Worm (Caenorhabditis elegans) whole organism, L4 larva: Measurements from ENCODE around the gene inx-2.
A peak's percentile ranks its signal among the peaks of the same experiment; 100 is the strongest.

Experiments used
- D1046.2 ChIP-seq: fragments of 200-800 bp; sonication (Bioruptor generic); IDR thresholded peaks from 2 replicates; pipeline ENCODE4 v1.3.6; 2022; ENCODE audit warnings: missing genetic modification characterization, missing compliant biosample characterization
- F10B5.3 ChIP-seq: sonication (generic microtip); optimal IDR thresholded peaks from 2 replicates; lab custom pipeline; 2016; ENCODE audit warnings: mild to moderate bottlenecking, missing genetic modification characterization, missing compliant biosample characterization
- F26F4.8 ChIP-seq: fragments of 200-800 bp; sonication (Bioruptor generic); conservative IDR thresholded peaks from 2 replicates; pipeline ENCODE4 v1.3.6; 2022; ENCODE audit warnings: missing genetic modification characterization, missing compliant biosample characterization
- F37D6.2 ChIP-seq: sonication (generic microtip); optimal IDR thresholded peaks from 2 replicates; lab custom pipeline; 2016; ENCODE audit warnings: mild to moderate bottlenecking, missing genetic modification characterization, missing compliant biosample characterization
- F49E8.2 ChIP-seq: sonication (generic microtip); optimal IDR thresholded peaks from 2 replicates; lab custom pipeline; 2016; ENCODE audit warnings: missing compliant biosample characterization, mild to moderate bottlenecking, missing genetic modification characterization, borderline replicate concordance
- T20F7.1 ChIP-seq: fragments of 200-800 bp; sonication (Bioruptor generic); optimal IDR thresholded peaks from 2 replicates; lab custom pipeline; 2018; ENCODE audit warnings: mild to moderate bottlenecking, missing genetic modification characterization, missing compliant biosample characterization
- T26A8.4 ChIP-seq: fragments of 200-800 bp; sonication (Bioruptor generic); IDR thresholded peaks from 2 replicates; pipeline ENCODE4 v1.3.6; 2022; ENCODE audit warnings: missing genetic modification characterization, missing compliant biosample characterization
- Y5F2A.4 ChIP-seq: fragments of 200-800 bp; sonication (Bioruptor generic); optimal IDR thresholded peaks from 2 replicates; lab custom pipeline; 2018; ENCODE audit warnings: mild to moderate bottlenecking, missing genetic modification characterization, missing compliant biosample characterization
- aha-1 ChIP-seq: fragments of 150-350 bp; peaks from one replicate; lab custom pipeline; 2014; ENCODE audit warnings: missing biosample characterization, missing genetic modification characterization
- arid-1 ChIP-seq: fragments of 200-800 bp; sonication (Bioruptor generic); conservative IDR thresholded peaks from 2 replicates; pipeline ENCODE4 v1.3.6; 2022; ENCODE audit warnings: missing genetic modification reagents, missing genetic modification characterization, missing compliant biosample characterization
- ceh-20 ChIP-seq: fragments of 200-800 bp; sonication (Bioruptor generic); IDR thresholded peaks from 2 replicates; pipeline ENCODE4 v1.3.6; 2022; ENCODE audit warnings: missing genetic modification reagents, missing genetic modification characterization, missing compliant biosample characterization
- ceh-82 ChIP-seq: sonication (generic microtip); optimal IDR thresholded peaks from 2 replicates; lab custom pipeline; 2017; ENCODE audit warnings: missing biosample characterization, missing genetic modification characterization
- ces-1 ChIP-seq: fragments of 150-350 bp; sonication (generic microtip); optimal IDR thresholded peaks from 4 replicates; lab custom pipeline; 2014; ENCODE audit warnings: missing biosample characterization, missing genetic modification reagents, missing genetic modification characterization
- cey-2 ChIP-seq: sonication (generic microtip); optimal IDR thresholded peaks from 3 replicates; lab custom pipeline; 2017; ENCODE audit warnings: missing genetic modification characterization, mild to moderate bottlenecking, missing compliant biosample characterization, antibody characterized with exemption, borderline replicate concordance; ENCODE audit not compliant: insufficient read depth
- ctbp-1 ChIP-seq: fragments of 200-800 bp; sonication (Bioruptor generic); IDR thresholded peaks from 2 replicates; pipeline ENCODE4 v1.3.6; 2022; ENCODE audit warnings: missing genetic modification reagents, missing genetic modification characterization, missing compliant biosample characterization
- daf-16 ChIP-seq, 3 experiments: sonication (generic microtip); optimal IDR thresholded peaks; 2 replicates each; lab custom pipeline; 2016 to 2017; ENCODE audit warnings: missing genetic modification characterization in 3 of 3, missing genetic modification reagents in 3 of 3, mild to moderate bottlenecking in 2 of 3, missing compliant biosample characterization in 2 of 3, missing biosample characterization in 1 of 3, moderate library complexity in 1 of 3
- daf-19 ChIP-seq: fragments of 200-800 bp; sonication (Bioruptor generic); conservative IDR thresholded peaks from 2 replicates; pipeline ENCODE4 v1.3.6; 2022; ENCODE audit warnings: missing genetic modification characterization, missing compliant biosample characterization
- dmd-6 ChIP-seq: fragments of 200-800 bp; sonication (Bioruptor generic); IDR thresholded peaks from 2 replicates; pipeline ENCODE4 v1.3.6; 2022; ENCODE audit warnings: missing genetic modification reagents, missing genetic modification characterization, missing compliant biosample characterization
- dmd-8 ChIP-seq: fragments of 200-800 bp; sonication (Bioruptor generic); IDR thresholded peaks from 2 replicates; pipeline ENCODE4 v1.3.6; 2022; ENCODE audit warnings: missing genetic modification characterization, missing compliant biosample characterization
- dmd-9 ChIP-seq: fragments of 200-800 bp; sonication (Bioruptor generic); IDR thresholded peaks from 2 replicates; pipeline ENCODE4 v1.3.6; 2022; ENCODE audit warnings: missing genetic modification reagents, missing genetic modification characterization, missing compliant biosample characterization
- egl-27 ChIP-seq: sonication (generic microtip); optimal IDR thresholded peaks from 3 replicates; lab custom pipeline; 2017; ENCODE audit warnings: missing biosample characterization, missing genetic modification reagents, missing genetic modification characterization
- hmg-1.1 ChIP-seq: fragments of 200-800 bp; sonication (Bioruptor generic); IDR thresholded peaks from 2 replicates; pipeline ENCODE4 v1.3.6; 2022; ENCODE audit warnings: missing genetic modification reagents, missing genetic modification characterization, missing compliant biosample characterization
- lim-7 ChIP-seq: fragments of 200-800 bp; sonication (Bioruptor generic); IDR thresholded peaks from 2 replicates; pipeline ENCODE4 v1.3.6; 2022; ENCODE audit warnings: missing genetic modification characterization, missing compliant biosample characterization
- lin-39 ChIP-seq: fragments of 150-350 bp; optimal IDR thresholded peaks from 2 replicates; lab custom pipeline; 2014; ENCODE audit warnings: missing biosample characterization, missing genetic modification reagents, missing genetic modification characterization
- lsy-2 ChIP-seq, 2 experiments: fragments of 150-350 bp in 1 of 2; sonication (generic microtip) in 1 of 2; optimal IDR thresholded peaks; 2 replicates each; lab custom pipeline; 2014 to 2017; ENCODE audit warnings: missing biosample characterization in 2 of 2, missing genetic modification characterization in 2 of 2
- madf-5 ChIP-seq, 2 experiments: fragments of 200-800 bp; sonication (Bioruptor generic); IDR thresholded peaks; 2 replicates each; pipeline ENCODE4 v1.3.6; 2022; ENCODE audit warnings: missing compliant biosample characterization in 2 of 2, missing genetic modification characterization in 2 of 2
- madf-9 ChIP-seq: fragments of 200-800 bp; sonication (Bioruptor generic); conservative IDR thresholded peaks from 2 replicates; pipeline ENCODE4 v1.3.6; 2022; ENCODE audit warnings: missing genetic modification reagents, missing genetic modification characterization, missing compliant biosample characterization
- mep-1 ChIP-seq: fragments of 150-350 bp; sonication (generic microtip); optimal IDR thresholded peaks from 3 replicates; lab custom pipeline; 2014; ENCODE audit warnings: missing biosample characterization, missing genetic modification characterization
- mes-2 ChIP-seq: sonication (generic microtip); optimal IDR thresholded peaks from 2 replicates; lab custom pipeline; 2016; ENCODE audit warnings: missing genotype, mild to moderate bottlenecking, missing genetic modification characterization, missing compliant biosample characterization; ENCODE audit not compliant: poor library complexity, severe bottlenecking
- nhr-102 ChIP-seq: sonication (generic microtip); optimal IDR thresholded peaks from 2 replicates; lab custom pipeline; 2016; ENCODE audit warnings: mild to moderate bottlenecking, missing genetic modification characterization, moderate library complexity, missing compliant biosample characterization
- nhr-11 ChIP-seq: fragments of 150-350 bp; optimal IDR thresholded peaks from 2 replicates; lab custom pipeline; 2014; ENCODE audit warnings: missing biosample characterization, missing genetic modification characterization
- nhr-111 ChIP-seq: fragments of 200-800 bp; sonication (Bioruptor generic); optimal IDR thresholded peaks from 2 replicates; lab custom pipeline; 2018; ENCODE audit warnings: mild to moderate bottlenecking, missing genetic modification characterization, missing compliant biosample characterization
- nhr-25 ChIP-seq: sonication (generic microtip); optimal IDR thresholded peaks from 2 replicates; lab custom pipeline; 2017; ENCODE audit warnings: missing genetic modification characterization, mild to moderate bottlenecking, missing compliant biosample characterization, antibody characterized with exemption, moderate library complexity, borderline replicate concordance; ENCODE audit not compliant: insufficient read depth
- nhr-28 ChIP-seq: fragments of 150-350 bp; optimal IDR thresholded peaks from 2 replicates; lab custom pipeline; 2014; ENCODE audit warnings: missing biosample characterization, missing genetic modification characterization
- nhr-77 ChIP-seq: fragments of 150-350 bp; optimal IDR thresholded peaks from 2 replicates; lab custom pipeline; 2014; ENCODE audit warnings: missing biosample characterization, missing genetic modification characterization
- pqm-1 ChIP-seq: sonication (generic microtip); optimal IDR thresholded peaks from 2 replicates; lab custom pipeline; 2017; ENCODE audit warnings: missing biosample characterization, missing genetic modification characterization
- saeg-2 ChIP-seq: fragments of 200-800 bp; sonication (Bioruptor generic); IDR thresholded peaks from 2 replicates; pipeline ENCODE4 v1.3.6; 2022; ENCODE audit warnings: missing genetic modification reagents, missing genetic modification characterization, missing compliant biosample characterization
- sdz-12 ChIP-seq: fragments of 200-800 bp; sonication (Bioruptor generic); optimal IDR thresholded peaks from 2 replicates; lab custom pipeline; 2018; ENCODE audit warnings: mild to moderate bottlenecking, missing genetic modification characterization, missing compliant biosample characterization
- set-16 ChIP-seq: fragments of 200-800 bp; sonication (Bioruptor generic); IDR thresholded peaks from 2 replicates; pipeline ENCODE4 v1.3.6; 2022; ENCODE audit warnings: missing genetic modification reagents, missing genetic modification characterization, missing compliant biosample characterization
- skn-1 ChIP-seq: fragments of 150-350 bp; optimal IDR thresholded peaks from 2 replicates; lab custom pipeline; 2014; ENCODE audit warnings: missing biosample characterization, missing genetic modification characterization
- snpc-4 ChIP-seq: fragments of 150-350 bp; optimal IDR thresholded peaks from 2 replicates; lab custom pipeline; 2014; ENCODE audit warnings: missing biosample characterization, missing genetic modification characterization
- tag-97 ChIP-seq: fragments of 200-800 bp; sonication (Bioruptor generic); IDR thresholded peaks from 2 replicates; pipeline ENCODE4 v1.3.6; 2022; ENCODE audit warnings: missing genetic modification characterization, missing compliant biosample characterization
- unc-62 ChIP-seq, 3 experiments: fragments of 150-350 bp in 1 of 3; sonication (generic microtip); optimal IDR thresholded peaks in 2 of 3; peaks in 1 of 3; 1 replicate in 1 of 3; 2 replicates in 2 of 3; lab custom pipeline; 2014 to 2017; ENCODE audit warnings: missing biosample characterization in 3 of 3, missing genetic modification characterization in 3 of 3, missing genetic modification reagents in 3 of 3, missing genotype in 1 of 3
- zip-2 ChIP-seq: fragments of 150-350 bp; optimal IDR thresholded peaks from 2 replicates; lab custom pipeline; 2014; ENCODE audit warnings: missing biosample characterization, missing genetic modification characterization

inx-2 gene

DNA sequence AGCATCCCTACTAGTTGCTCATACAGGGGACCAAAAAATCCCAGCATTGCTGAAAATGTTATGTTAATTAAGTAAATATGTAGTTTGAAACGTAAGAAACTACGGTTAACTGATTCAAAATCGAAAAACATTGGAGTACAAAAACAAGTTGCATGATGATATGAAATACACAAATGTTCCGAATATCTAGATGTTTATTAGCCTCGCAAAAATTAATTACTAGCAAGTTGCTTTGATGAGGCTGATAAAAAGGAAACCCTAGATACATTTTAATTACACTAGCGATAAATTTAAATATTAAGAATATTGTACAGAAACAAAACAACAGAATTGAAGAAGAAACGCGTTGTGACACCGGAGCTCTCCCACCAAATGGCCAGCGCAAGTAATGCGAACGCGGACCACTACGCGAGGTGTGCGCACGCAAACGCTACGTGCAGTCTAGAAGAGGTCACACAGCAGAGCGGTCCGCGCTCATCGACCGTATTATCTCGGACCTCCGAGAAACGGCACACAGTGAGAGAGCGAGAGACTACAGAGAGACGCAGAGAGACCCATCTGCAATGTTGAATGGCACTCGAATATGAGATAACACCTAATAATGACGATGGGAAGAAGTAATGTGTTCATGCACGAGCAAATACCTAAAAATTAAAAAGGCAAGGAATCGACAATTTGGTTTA, at the start of gene inx-2:
TSS of gene inx-2 (minus strand) at position 51 of the 683 bp plus-strand sequence.
- TF ChIP-seq zip-2, result no peak
- TF ChIP-seq dmd-8 (GFP tag; lab: Robert Waterston, UW), result 0 out of 2 replicates have a peak, but pooled peaks have one; percentile 32
- TF ChIP-seq Y5F2A.4 (GFP tag; lab: Kevin White, UChicago), result no peak
- TF ChIP-seq saeg-2 (GFP tag; lab: Robert Waterston, UW), result no peak
- TF ChIP-seq ctbp-1, result no peak
- TF ChIP-seq set-16 (GFP tag; lab: Robert Waterston, UW), result 0 out of 2 replicates have a peak, but pooled peaks have one; percentile 26

DNA sequence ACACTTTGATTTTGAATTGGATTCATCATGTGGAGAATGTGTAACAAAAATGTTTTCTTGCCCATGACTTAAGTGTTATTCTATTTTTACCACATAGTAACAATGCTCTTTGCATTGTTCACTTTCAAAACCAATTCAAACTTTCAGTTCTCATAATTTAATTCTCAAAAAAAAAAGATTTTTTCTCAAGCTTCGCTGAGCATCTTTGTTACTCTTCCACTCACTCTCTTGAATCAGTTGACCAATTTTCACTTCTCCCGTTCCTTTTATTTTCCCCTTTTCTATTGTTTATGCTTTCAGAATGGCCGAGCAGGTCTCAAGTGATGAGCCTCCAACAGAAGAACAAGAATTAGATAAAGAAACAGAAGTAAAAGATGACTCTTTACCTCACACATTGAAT, 49.6 kb upstream of the inx-2 start, which contains the start of gene oct-2:
TSS of gene oct-2 (plus strand) at position 301 of the 400 bp plus-strand sequence.
- TF ChIP-seq madf-9 (GFP tag; lab: Robert Waterston, UW) (no peak), aha-1 (tag; lab: Kevin White, UChicago) (peak; percentile 37), unc-62 (GFP tag; optimal IDR thresholded peaks at IDR 0.05 in 1 of 2; lab: Kevin White, UChicago) (peak in 1 of 2 experiments; percentile 57), unc-62 (tag; optimal IDR thresholded peaks at IDR 0.05; lab: Kevin White, UChicago) (no peak)

DNA sequence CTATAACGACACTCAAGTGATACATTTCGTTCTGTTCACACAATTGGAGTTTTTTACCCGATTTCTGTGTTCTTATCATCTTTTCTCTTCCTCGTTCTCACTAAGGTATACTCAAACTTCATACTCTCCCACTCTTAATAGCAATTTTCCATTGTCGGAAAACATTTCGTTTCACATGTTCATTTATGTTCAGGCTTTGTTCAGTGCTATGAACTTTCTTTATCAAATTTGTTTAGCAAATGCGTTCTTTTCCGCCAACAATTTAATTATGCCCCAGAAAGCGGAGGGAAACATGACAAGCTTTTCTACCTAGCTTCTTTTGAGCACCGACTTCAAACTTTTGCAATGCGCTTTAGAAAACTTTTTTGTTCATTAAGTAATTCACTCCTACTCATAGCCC, 48.9 kb upstream of the inx-2 start:
- TF ChIP-seq lin-39 (tag; lab: Kevin White, UChicago) (no peak), daf-16 (GFP tag; optimal IDR thresholded peaks at IDR 0.05; lab: Kevin White, UChicago) (no peak), daf-16 (tag; optimal IDR thresholded peaks at IDR 0.05; lab: Kevin White, UChicago) (no peak), F49E8.2 (tag; lab: Kevin White, UChicago) (no peak), ceh-20 (GFP tag; lab: Robert Waterston, UW) (no peak), mep-1 (tag; lab: Kevin White, UChicago) (no peak), pqm-1 (peak; percentile 5), T26A8.4 (no peak), arid-1 (GFP tag; lab: Robert Waterston, UW) (no peak), snpc-4 (tag; lab: Kevin White, UChicago) (no peak), nhr-102 (tag; lab: Kevin White, UChicago) (no peak), D1046.2 (no peak), hmg-1.1 (GFP tag; lab: Robert Waterston, UW) (no peak), daf-19 (GFP tag; lab: Robert Waterston, UW) (no peak), F26F4.8 (GFP tag; lab: Robert Waterston, UW) (no peak), sdz-12 (GFP tag; lab: Kevin White, UChicago) (no peak), egl-27 (tag; lab: Kevin White, UChicago) (no peak), nhr-77 (tag; lab: Kevin White, UChicago) (no peak), unc-62 (GFP tag; optimal IDR thresholded peaks at IDR 0.05 in 1 of 2; lab: Kevin White, UChicago) (no peak), unc-62 (tag; optimal IDR thresholded peaks at IDR 0.05; lab: Kevin White, UChicago) (no peak), ceh-82 (no peak), mes-2 (no peak), F37D6.2 (tag; lab: Kevin White, UChicago) (no peak), tag-97 (GFP tag; lab: Robert Waterston, UW) (0 out of 2 replicates have a peak, but pooled peaks have one; percentile 56), nhr-25 (tag; lab: Kevin White, UChicago) (no peak), dmd-8 (GFP tag; lab: Robert Waterston, UW) (no peak), F10B5.3 (tag; lab: Kevin White, UChicago) (no peak), ces-1 (GFP tag; lab: Kevin White, UChicago) (peak; percentile 91), madf-9 (GFP tag; lab: Robert Waterston, UW) (no peak), T20F7.1 (GFP tag; lab: Kevin White, UChicago) (no peak), dmd-9 (GFP tag; lab: Robert Waterston, UW) (no peak), madf-5 (GFP tag; IDR thresholded peaks at IDR 0.05; lab: Robert Waterston, UW) (no peak), Y5F2A.4 (GFP tag; lab: Kevin White, UChicago) (no peak), nhr-28 (tag; lab: Kevin White, UChicago) (peak; percentile 34), skn-1 (tag; lab: Kevin White, UChicago) (no peak), nhr-11 (tag; lab: Kevin White, UChicago) (no peak), dmd-6 (GFP tag; lab: Robert Waterston, UW) (peak; percentile 18; the same call in 1 of the 2 replicates), lsy-2 (tag; optimal IDR thresholded peaks at IDR 0.05; lab: Kevin White, UChicago) (no peak), nhr-111 (no peak), aha-1 (tag; lab: Kevin White, UChicago) (peak; percentile 94), lim-7 (no peak), cey-2 (tag; lab: Kevin White, UChicago) (no peak)
